Worm (Caenorhabditis elegans) whole organism, late embryonic: ENCODE data around the gene F23B12.4.

ENCODE experiments used
- C08G9.2 ChIP-seq: sonication (generic microtip); optimal IDR thresholded peaks from 2 replicates; lab custom pipeline; 2016; ENCODE audit warnings: mild to moderate bottlenecking, missing genetic modification characterization, moderate library complexity, missing compliant biosample characterization
- K02D7.2 ChIP-seq: sonication (generic microtip); optimal IDR thresholded peaks from 2 replicates; lab custom pipeline; 2017; ENCODE audit warnings: mild to moderate bottlenecking, missing genetic modification characterization, missing compliant biosample characterization
- K09A11.1 ChIP-seq: sonication (generic microtip); optimal IDR thresholded peaks from 2 replicates; lab custom pipeline; 2017; ENCODE audit warnings: antibody characterized with exemption, mild to moderate bottlenecking, missing genetic modification characterization, missing compliant biosample characterization; ENCODE audit not compliant: insufficient read depth
- T23F11.4 ChIP-seq: fragments of 200-800 bp; sonication (Bioruptor generic); optimal IDR thresholded peaks from 2 replicates; lab custom pipeline; 2018; ENCODE audit warnings: mild to moderate bottlenecking, missing genetic modification characterization, missing compliant biosample characterization
- ahr-1 ChIP-seq: sonication (generic microtip); optimal IDR thresholded peaks from 2 replicates; lab custom pipeline; 2016; ENCODE audit warnings: missing genetic modification characterization, missing compliant biosample characterization
- ceh-14 ChIP-seq: sonication (generic microtip); optimal IDR thresholded peaks from 2 replicates; lab custom pipeline; 2016; ENCODE audit warnings: missing genotype, missing genetic modification characterization, missing compliant biosample characterization
- ceh-18 ChIP-seq: sonication (generic microtip); optimal IDR thresholded peaks from 2 replicates; lab custom pipeline; 2016; ENCODE audit warnings: missing genetic modification characterization, missing compliant biosample characterization
- ceh-2 ChIP-seq: sonication (generic microtip); optimal IDR thresholded peaks from 2 replicates; lab custom pipeline; 2016; ENCODE audit warnings: missing genotype, missing genetic modification characterization, missing compliant biosample characterization
- ceh-30 ChIP-seq: fragments of 150-350 bp; optimal IDR thresholded peaks from 2 replicates; lab custom pipeline; 2014; ENCODE audit warnings: missing biosample characterization, missing genetic modification characterization
- ceh-31 ChIP-seq: sonication (generic microtip); optimal IDR thresholded peaks from 2 replicates; lab custom pipeline; 2016; ENCODE audit warnings: missing genetic modification characterization, missing compliant biosample characterization
- ceh-34 ChIP-seq: sonication (generic microtip); optimal IDR thresholded peaks from 2 replicates; lab custom pipeline; 2016; ENCODE audit warnings: mild to moderate bottlenecking, missing genetic modification characterization, missing compliant biosample characterization
- dmd-4 ChIP-seq: sonication (generic microtip); optimal IDR thresholded peaks from 2 replicates; lab custom pipeline; 2016; ENCODE audit warnings: borderline replicate concordance, missing genetic modification characterization, missing compliant biosample characterization
- dve-1 ChIP-seq: sonication (generic microtip); optimal IDR thresholded peaks from 2 replicates; lab custom pipeline; 2017; ENCODE audit warnings: antibody characterized with exemption, mild to moderate bottlenecking, missing genetic modification characterization, missing compliant biosample characterization
- elt-2 ChIP-seq: sonication (generic microtip); optimal IDR thresholded peaks from 2 replicates; lab custom pipeline; 2016; ENCODE audit warnings: missing genetic modification reagents, missing genetic modification characterization, missing compliant biosample characterization
- elt-4 ChIP-seq: sonication (generic microtip); optimal IDR thresholded peaks from 2 replicates; lab custom pipeline; 2016; ENCODE audit warnings: missing genetic modification characterization, missing compliant biosample characterization
- fax-1 ChIP-seq: sonication (generic microtip); optimal IDR thresholded peaks from 2 replicates; lab custom pipeline; 2016; ENCODE audit warnings: missing genotype, missing genetic modification characterization, missing compliant biosample characterization
- gmeb-2 ChIP-seq: sonication (generic microtip); optimal IDR thresholded peaks from 2 replicates; lab custom pipeline; 2016; ENCODE audit warnings: missing genetic modification characterization, inconsistent platforms, missing compliant biosample characterization
- hlh-13 ChIP-seq: fragments of 200-800 bp; sonication (Bioruptor generic); optimal IDR thresholded peaks from 2 replicates; lab custom pipeline; 2018; ENCODE audit warnings: mild to moderate bottlenecking, missing genetic modification characterization, missing compliant biosample characterization
- hlh-15 ChIP-seq: sonication (generic microtip); optimal IDR thresholded peaks from 2 replicates; lab custom pipeline; 2016; ENCODE audit warnings: missing genetic modification characterization, missing compliant biosample characterization
- hlh-8 ChIP-seq: sonication (generic microtip); optimal IDR thresholded peaks from 2 replicates; lab custom pipeline; 2016; ENCODE audit warnings: missing genotype, missing genetic modification characterization, missing compliant biosample characterization
- lim-6 ChIP-seq: sonication (generic microtip); optimal IDR thresholded peaks from 2 replicates; lab custom pipeline; 2016; ENCODE audit warnings: missing genetic modification characterization, missing compliant biosample characterization
- lin-11 ChIP-seq: fragments of 200-800 bp; sonication (Bioruptor generic); optimal IDR thresholded peaks from 2 replicates; lab custom pipeline; 2018; ENCODE audit warnings: mild to moderate bottlenecking, missing genetic modification characterization, missing compliant biosample characterization
- nfya-1 ChIP-seq: sonication (generic microtip); optimal IDR thresholded peaks from 2 replicates; lab custom pipeline; 2017; ENCODE audit warnings: missing genetic modification characterization, mild to moderate bottlenecking, missing compliant biosample characterization, antibody characterized with exemption, moderate library complexity
- pat-9 ChIP-seq: fragments of 200-800 bp; sonication (Bioruptor generic); optimal IDR thresholded peaks from 2 replicates; lab custom pipeline; 2018; ENCODE audit warnings: mild to moderate bottlenecking, missing genetic modification characterization, moderate library complexity, missing compliant biosample characterization
- pax-1 ChIP-seq: fragments of 150-350 bp; optimal IDR thresholded peaks from 2 replicates; lab custom pipeline; 2014; ENCODE audit warnings: missing biosample characterization, missing genetic modification characterization
- pros-1 ChIP-seq: fragments of 150-350 bp; optimal IDR thresholded peaks from 2 replicates; lab custom pipeline; 2014; ENCODE audit warnings: missing biosample characterization, missing genetic modification reagents, missing genetic modification characterization
- ref-2 ChIP-seq: sonication (generic microtip); optimal IDR thresholded peaks from 2 replicates; lab custom pipeline; 2016; ENCODE audit warnings: missing genetic modification characterization, missing compliant biosample characterization
- rnt-1 ChIP-seq: sonication (generic microtip); optimal IDR thresholded peaks from 2 replicates; lab custom pipeline; 2016; ENCODE audit warnings: missing genetic modification characterization, missing compliant biosample characterization
- sox-2 ChIP-seq: fragments of 200-800 bp; sonication (Bioruptor generic); IDR thresholded peaks from 2 replicates; pipeline ENCODE4 v1.3.6; 2022; ENCODE audit warnings: missing genetic modification reagents, missing genetic modification characterization, missing compliant biosample characterization
- syd-9 ChIP-seq: sonication (generic microtip); optimal IDR thresholded peaks from 2 replicates; lab custom pipeline; 2016; ENCODE audit warnings: mild to moderate bottlenecking, missing genetic modification characterization, moderate library complexity, missing compliant biosample characterization
- tbx-2 ChIP-seq: sonication (generic microtip); optimal IDR thresholded peaks from 2 replicates; lab custom pipeline; 2016; ENCODE audit warnings: missing genetic modification characterization, missing compliant biosample characterization
- tbx-7 ChIP-seq: sonication (generic microtip); optimal IDR thresholded peaks from 2 replicates; lab custom pipeline; 2016; ENCODE audit warnings: missing genotype, missing genetic modification characterization, missing compliant biosample characterization
- ttx-3 ChIP-seq: sonication (generic microtip); optimal IDR thresholded peaks from 2 replicates; lab custom pipeline; 2016; ENCODE audit warnings: missing genetic modification reagents, missing genetic modification characterization, missing compliant biosample characterization
- unc-42 ChIP-seq: sonication (generic microtip); optimal IDR thresholded peaks from 2 replicates; lab custom pipeline; 2016; ENCODE audit warnings: missing genotype, missing genetic modification characterization, missing compliant biosample characterization
- unc-55 ChIP-seq: sonication (generic microtip); optimal IDR thresholded peaks from 2 replicates; lab custom pipeline; 2017; ENCODE audit warnings: missing biosample characterization, missing genetic modification reagents, missing genetic modification characterization
- zip-5 ChIP-seq: sonication (generic microtip); optimal IDR thresholded peaks from 2 replicates; lab custom pipeline; 2016; ENCODE audit warnings: missing genetic modification characterization, missing compliant biosample characterization

F23B12.4 gene

ce11 chrV:14443471-14444015 lies 2.6 kb downstream of the F23B12.4 start:
- peak; percentile 23 for TF ChIP-seq zip-5 (tag; lab: Kevin White, UChicago)
- peak; percentile 68 for TF ChIP-seq C08G9.2 (tag; lab: Kevin White, UChicago)
- TF ChIP-seq tbx-2 (tag; lab: Kevin White, UChicago): peak; percentile 72
- peak; percentile 25 for TF ChIP-seq tbx-7
- peak; percentile 50 for TF ChIP-seq lim-6
- peak; percentile 14 for TF ChIP-seq rnt-1 (tag; lab: Kevin White, UChicago)
- peak; percentile 34 for TF ChIP-seq dmd-4 (tag; lab: Kevin White, UChicago)
- peak; percentile 25 for TF ChIP-seq fax-1
- TF ChIP-seq ceh-14 (tag; lab: Kevin White, UChicago): peak; percentile 50
- peak; percentile 45 for TF ChIP-seq ceh-2
- TF ChIP-seq ceh-31: peak; percentile 83

DNA sequence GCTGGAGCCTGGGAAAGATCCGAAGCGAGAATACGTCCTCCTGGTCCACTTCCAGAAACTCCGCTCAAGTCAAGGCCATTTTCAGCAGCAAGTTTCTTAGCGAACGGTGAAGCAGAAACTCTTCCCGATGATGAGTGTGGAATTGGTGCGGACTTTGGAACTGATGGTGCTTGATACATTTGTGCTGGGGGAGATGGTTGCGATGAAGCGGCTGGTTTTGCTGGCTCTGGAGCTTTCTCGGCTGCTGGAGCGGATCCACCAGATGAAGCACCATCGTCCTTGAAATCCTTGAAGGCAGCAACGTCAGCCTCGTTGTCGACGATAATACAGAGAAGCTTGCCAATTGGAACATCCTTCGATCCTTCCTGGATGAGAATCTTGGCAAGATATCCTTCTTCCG lies 5.5 kb downstream of the F23B12.4 start:
- TF ChIP-seq syd-9 (tag; lab: Kevin White, UChicago): no peak
- no peak for TF ChIP-seq sox-2
- TF ChIP-seq pros-1: no peak
- TF ChIP-seq gmeb-2 (tag; lab: Kevin White, UChicago): no peak
- TF ChIP-seq ceh-18 (tag; lab: Kevin White, UChicago): no peak
- no peak for TF ChIP-seq elt-4 (tag; lab: Kevin White, UChicago)
- TF ChIP-seq pat-9 (tag; lab: Kevin White, UChicago): no peak
- no peak for TF ChIP-seq ttx-3 (tag; lab: Kevin White, UChicago)
- TF ChIP-seq K02D7.2 (tag; lab: Kevin White, UChicago): no peak
- no peak for TF ChIP-seq T23F11.4 (GFP tag; lab: Kevin White, UChicago)
- no peak for TF ChIP-seq hlh-15
- TF ChIP-seq ref-2: no peak

ce11 chrV:14447240-14447763 lies 6.4 kb downstream of the F23B12.4 start, which contains the start of the genes dlat-1 and fntb-1:
dlat-1 (minus strand) TSS chrV:14447290.
fntb-1 (plus strand) TSS chrV:14447651.
- TF ChIP-seq nfya-1 (tag; lab: Kevin White, UChicago) (no peak), elt-2 (tag; lab: Kevin White, UChicago) (peak; percentile 89), T23F11.4 (GFP tag; lab: Kevin White, UChicago) (no peak), tbx-7 (no peak), pat-9 (tag; lab: Kevin White, UChicago) (no peak)

DNA sequence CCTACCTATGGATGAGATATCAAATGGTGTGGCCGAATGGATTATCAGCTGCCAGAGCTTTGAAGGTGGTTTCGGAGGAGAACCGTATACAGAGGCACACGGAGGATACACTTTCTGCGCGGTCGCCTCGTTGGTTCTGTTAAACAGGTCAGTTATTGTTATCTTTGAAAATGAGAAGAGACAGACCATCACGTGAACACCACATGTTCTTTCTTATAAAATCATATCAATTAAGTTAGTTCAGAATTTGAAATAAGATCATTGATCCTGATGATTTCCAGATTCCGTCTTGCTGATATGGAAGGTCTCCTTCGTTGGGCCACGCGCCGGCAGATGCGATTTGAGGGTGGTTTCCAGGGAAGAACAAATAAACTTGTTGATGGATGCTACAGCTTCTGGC lies 7.7 kb downstream of the F23B12.4 start:
- TF ChIP-seq unc-55 (GFP tag; lab: Kevin White, UChicago): no peak

DNA sequence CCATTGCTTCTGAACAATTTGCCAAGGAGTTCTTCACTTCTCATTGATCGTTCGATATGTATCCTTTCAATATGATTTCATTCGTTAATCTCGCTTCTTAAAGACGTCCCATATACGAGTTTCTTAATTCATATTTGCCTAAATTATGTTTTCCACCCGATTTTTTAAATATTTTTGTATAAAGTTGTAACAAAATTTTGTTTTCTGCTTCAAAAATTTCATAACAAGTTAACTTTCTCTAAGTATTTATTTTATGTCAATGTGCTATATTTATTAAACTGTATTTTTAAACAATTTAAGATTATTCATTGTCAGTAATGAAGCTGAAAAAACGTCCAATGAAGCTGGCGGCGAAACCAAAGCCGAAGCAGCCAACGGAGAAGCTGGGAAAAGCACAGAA lies 8.5 kb downstream of the F23B12.4 start, which contains the start of gene F23B12.7:
Gene F23B12.7, plus strand, starts transcription at position 301 of the 400 bp plus-strand sequence.
- TF ChIP-seq pax-1 (tag; lab: Kevin White, UChicago) (no peak), dmd-4 (tag; lab: Kevin White, UChicago) (no peak), ceh-30 (tag; lab: Kevin White, UChicago) (no peak), dve-1 (tag; lab: Kevin White, UChicago) (no peak), hlh-8 (tag; lab: Kevin White, UChicago) (no peak), lim-6 (no peak)

ce11 chrV:14456626-14457025 lies 15.7 kb downstream of the F23B12.4 start, which contains the start of gene bmk-1:
bmk-1 (minus strand) TSS chrV:14456984.
- TF ChIP-seq lin-11 (tag; lab: Kevin White, UChicago) (no peak), hlh-13 (GFP tag; lab: Kevin White, UChicago) (no peak), ahr-1 (tag; lab: Kevin White, UChicago) (no peak), ceh-34 (tag; lab: Kevin White, UChicago) (no peak), unc-42 (tag; lab: Kevin White, UChicago) (peak; percentile 48), K09A11.1 (tag; lab: Kevin White, UChicago) (no peak)
- TF ChIP-seq, all 69 proteins: peak for 1
